Worm (Caenorhabditis elegans): ENCODE measurements around the gene clec-165.

DNA sequence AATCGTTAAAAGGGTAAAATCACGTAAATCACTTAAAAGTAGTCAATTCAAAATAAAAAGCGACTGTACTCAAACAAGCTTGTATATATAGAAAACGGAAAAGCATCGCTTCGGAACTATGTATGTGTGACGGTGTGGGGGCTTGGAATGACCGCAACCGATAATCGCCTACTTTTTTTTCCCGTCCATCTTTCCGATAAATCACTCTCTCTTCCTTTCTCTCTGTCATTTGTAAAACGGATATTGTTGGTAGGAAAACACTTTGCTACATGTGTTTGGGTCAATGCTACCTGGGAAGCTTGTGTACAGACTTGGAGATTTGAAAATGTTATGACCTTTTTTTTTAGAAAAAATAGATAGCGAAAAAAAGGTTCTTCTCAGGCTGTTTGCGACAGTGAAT is 21.9 kb downstream of the clec-165 start:
- no peak for TF ChIP-seq hlh-15 (tag; optimal IDR thresholded peaks at IDR 0.05)
- no peak for TF ChIP-seq eyg-1 (tag; optimal IDR thresholded peaks at IDR 0.05)

All from whole organism, late embryonic.